Worm (Caenorhabditis elegans) whole organism, dauer: ENCODE results near the gene mrps-23.

Source experiments
- unc-62 ChIP-seq: sonication (generic microtip); optimal IDR thresholded peaks from 2 replicates; lab custom pipeline; 2017; ENCODE audit warnings: missing biosample characterization, missing genetic modification reagents, missing genetic modification characterization

mrps-23 gene

ce11 chrIII:9523581-9523980 lies at the start of gene mrps-23:
TSS of gene mrps-23 (minus strand) at chrIII:9523672.
- no peak for TF ChIP-seq unc-62 (GFP tag; lab: Kevin White, UChicago)

ce11 chrIII:9570869-9571268 lies 47.4 kb upstream of the mrps-23 start:
- no peak for TF ChIP-seq unc-62 (GFP tag; lab: Kevin White, UChicago)

ce11 chrIII:9568451-9568850 lies 45.0 kb upstream of the mrps-23 start, which contains the start of gene C48B4.13:
TSS of gene C48B4.13 (plus strand) at chrIII:9568751.
- TF ChIP-seq unc-62 (GFP tag; lab: Kevin White, UChicago): no peak

ce11 chrIII:9565973-9566372 lies 42.5 kb upstream of the mrps-23 start, which contains the start of gene C48B4.11:
TSS of gene C48B4.11 (minus strand) at chrIII:9566115.
- TF ChIP-seq unc-62 (GFP tag; lab: Kevin White, UChicago): no peak

DNA sequence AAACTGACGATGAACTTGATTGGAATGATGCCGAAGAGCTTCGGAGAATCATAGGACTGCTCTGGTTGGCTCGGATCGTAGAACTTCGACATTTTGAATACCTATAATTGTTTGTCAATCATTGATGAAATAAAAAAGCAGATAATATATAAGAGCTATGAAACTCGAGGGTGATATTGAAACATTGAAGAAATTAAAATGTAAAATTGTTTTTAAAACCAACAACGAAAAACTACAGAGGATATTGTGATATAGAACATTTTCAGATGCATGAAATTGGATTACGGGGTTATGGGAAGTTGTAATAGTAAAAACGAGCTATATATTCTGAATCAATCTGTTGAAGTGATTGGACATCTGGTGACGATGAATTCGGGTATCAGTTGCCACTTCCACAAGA lies 40.9 kb upstream of the mrps-23 start, which contains the start of gene C48B4.10:
TSS of gene C48B4.10 (minus strand) at position 101 of the 400 bp plus-strand sequence.
- no peak for TF ChIP-seq unc-62 (GFP tag; lab: Kevin White, UChicago)

DNA sequence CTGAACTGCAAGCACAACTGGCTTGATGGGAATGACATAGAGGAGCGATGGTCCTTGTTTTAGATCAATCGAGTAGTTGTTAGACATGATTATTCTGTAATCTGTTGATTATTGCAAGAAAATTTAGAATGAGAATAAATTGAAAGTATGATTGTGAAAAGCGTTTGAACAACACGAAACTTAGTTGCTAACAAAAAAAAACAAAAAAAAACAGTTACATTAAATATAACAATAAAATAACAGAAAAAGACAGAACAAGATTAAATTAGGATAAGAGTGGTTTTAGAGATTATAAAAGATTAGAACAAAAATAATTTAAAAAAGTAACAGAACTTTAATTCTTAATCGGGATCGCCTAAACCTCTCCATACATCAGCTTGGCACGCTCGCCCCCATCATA lies 39.8 kb upstream of the mrps-23 start, which contains the start of gene C48B4.9:
TSS of gene C48B4.9 (minus strand) at position 101 of the 400 bp plus-strand sequence.
- no peak for TF ChIP-seq unc-62 (GFP tag; lab: Kevin White, UChicago)

DNA sequence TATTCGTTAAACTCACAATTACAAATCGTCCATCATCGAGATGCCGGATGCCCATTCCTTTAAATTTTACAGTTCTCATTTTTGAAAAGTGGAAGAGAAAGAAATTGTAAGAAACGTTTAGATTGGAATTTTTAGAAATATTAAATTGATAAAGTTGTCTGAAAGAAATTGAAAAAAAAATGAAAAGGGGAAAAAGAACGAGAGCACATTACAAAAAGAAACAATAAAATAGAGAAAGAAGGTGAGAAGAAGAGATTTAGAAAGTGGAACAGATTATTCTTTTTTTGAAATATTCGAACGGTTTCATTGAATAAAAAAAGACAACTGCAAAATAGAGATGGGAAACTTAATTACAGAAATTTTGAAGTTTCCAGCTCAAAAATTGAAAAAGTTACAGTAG lies 37.7 kb upstream of the mrps-23 start, which contains the start of gene C48B4.8:
TSS of gene C48B4.8 (minus strand) at position 101 of the 400 bp plus-strand sequence.
- no peak for TF ChIP-seq unc-62 (GFP tag; lab: Kevin White, UChicago)

DNA sequence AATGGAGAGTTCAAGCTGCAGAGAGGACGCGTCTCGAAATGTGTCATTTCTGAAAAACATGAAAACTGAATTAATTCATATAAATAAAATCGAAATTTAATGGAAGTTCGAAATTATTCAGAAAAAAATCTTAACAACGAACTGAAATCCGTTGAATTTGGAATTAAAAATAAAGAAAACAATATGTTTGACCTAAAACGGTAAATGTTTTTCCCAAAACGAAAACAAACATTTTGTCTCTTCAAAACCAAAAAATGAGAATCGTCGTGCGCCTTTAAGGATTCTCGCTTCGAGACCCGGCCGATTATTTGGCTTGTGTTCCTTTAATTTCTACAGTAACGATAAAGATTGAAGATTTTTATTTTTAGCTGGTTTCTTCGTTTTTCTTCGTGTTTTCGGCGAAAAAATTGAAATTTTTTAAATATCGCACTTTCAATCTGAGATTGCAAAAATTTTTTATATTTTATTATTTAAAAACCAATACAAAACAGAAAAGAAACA lies 36.0 kb upstream of the mrps-23 start, which contains the start of gene C48B4.7:
TSS of gene C48B4.7 (minus strand) at position 51 of the 501 bp plus-strand sequence.
- no peak for TF ChIP-seq unc-62 (GFP tag; lab: Kevin White, UChicago)

- no peak for TF ChIP-seq unc-62 (GFP tag; lab: Kevin White, UChicago)
These were observed 35.0 kb upstream of the mrps-23 start, which contains the start of gene C48B4.6 for ce11 chrIII:9558463-9558862. TSS of gene C48B4.6 (minus strand) at chrIII:9558563.

- TF ChIP-seq unc-62 (GFP tag; lab: Kevin White, UChicago): no peak
These were observed 32.8 kb upstream of the mrps-23 start, which contains the start of gene ZK1098.11 for ce11 chrIII:9556300-9556699. TSS of gene ZK1098.11 (plus strand) at chrIII:9556600.

- no peak for TF ChIP-seq unc-62 (GFP tag; lab: Kevin White, UChicago)
These were observed 22.7 kb upstream of the mrps-23 start, which contains the start of gene unc-16 for ce11 chrIII:9546016-9546659. TSS of gene unc-16 (plus strand) at chrIII:9546258.

DNA sequence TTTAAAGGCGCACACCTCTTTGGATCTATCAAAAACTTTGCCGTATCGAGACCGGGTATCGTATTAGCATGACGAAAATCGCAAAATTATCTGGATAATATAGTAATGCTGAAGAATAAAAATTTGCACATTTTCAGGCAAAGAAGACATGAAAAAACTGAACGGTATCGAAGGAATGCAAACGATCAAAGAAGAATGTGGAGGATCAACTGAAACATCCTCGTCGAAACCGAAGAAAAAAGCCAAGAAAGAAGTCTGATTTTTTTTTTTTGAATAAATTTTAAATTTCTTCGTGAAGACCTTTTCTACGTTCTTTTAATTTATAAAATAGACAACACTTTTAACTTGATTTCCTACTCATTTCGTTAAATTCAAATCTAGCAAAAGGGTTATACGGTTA lies 21.3 kb upstream of the mrps-23 start, which contains the start of gene ZK1098.12:
TSS of gene ZK1098.12 (plus strand) at position 301 of the 400 bp plus-strand sequence.
- no peak for TF ChIP-seq unc-62 (GFP tag; lab: Kevin White, UChicago)

DNA sequence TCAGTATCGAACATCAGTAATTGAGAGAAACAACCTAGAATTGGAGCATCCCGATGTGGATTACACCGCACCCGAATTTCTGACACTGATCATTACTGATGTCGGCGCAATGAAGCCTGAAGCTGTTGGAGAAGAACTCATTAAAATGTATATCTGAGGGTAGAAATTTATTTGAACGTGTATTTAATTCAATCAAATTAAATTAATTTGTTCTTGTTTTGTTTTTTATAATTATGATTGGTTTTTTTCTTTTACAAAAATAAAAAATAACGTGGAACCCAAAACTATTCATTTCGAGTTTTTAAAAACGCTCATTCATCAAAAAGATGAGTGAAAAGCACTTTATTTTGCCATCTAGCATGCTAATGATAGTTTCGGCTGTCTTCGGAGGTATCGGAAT lies 20.7 kb upstream of the mrps-23 start, which contains the start of gene ZK1098.9:
TSS of gene ZK1098.9 (plus strand) at position 301 of the 400 bp plus-strand sequence.
- no peak for TF ChIP-seq unc-62 (GFP tag; lab: Kevin White, UChicago)

- no peak for TF ChIP-seq unc-62 (GFP tag; lab: Kevin White, UChicago)
These were observed 19.3 kb upstream of the mrps-23 start, which contains the start of gene eif-2Balpha for ce11 chrIII:9542816-9543215. TSS of gene eif-2Balpha (plus strand) at chrIII:9543119.

- TF ChIP-seq unc-62 (GFP tag; lab: Kevin White, UChicago): no peak
These were observed 18.8 kb upstream of the mrps-23 start, which contains the start of gene mut-7 for ce11 chrIII:9542280-9542679. TSS of gene mut-7 (minus strand) at chrIII:9542380.

DNA sequence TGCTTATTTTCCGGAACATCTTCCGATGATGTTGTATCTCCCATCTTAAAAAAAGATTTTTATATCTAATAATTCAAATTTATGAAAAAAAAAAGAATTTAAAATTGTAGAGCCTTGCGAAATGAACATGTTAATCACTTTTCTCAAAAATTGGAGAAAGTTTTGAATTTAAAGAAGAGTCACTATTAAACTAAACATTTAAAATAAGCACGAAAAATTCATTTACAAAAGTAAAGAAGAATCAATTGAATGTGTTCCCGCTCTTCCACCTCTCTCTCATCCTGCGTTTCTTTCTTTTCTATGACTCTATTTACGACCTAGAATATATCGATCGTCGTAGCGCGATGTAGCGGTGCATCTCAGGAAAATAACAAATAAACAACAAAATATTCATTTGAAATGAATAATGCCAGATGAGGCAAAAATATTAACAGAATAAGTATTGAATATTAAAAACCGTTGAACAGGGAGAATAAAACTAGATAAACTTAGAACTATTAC lies 15.2 kb upstream of the mrps-23 start, which contains the start of gene ZK1098.3:
TSS of gene ZK1098.3 (minus strand) at position 51 of the 501 bp plus-strand sequence.
- TF ChIP-seq unc-62 (GFP tag; lab: Kevin White, UChicago): no peak
